Worm (Caenorhabditis elegans): Measurements from ENCODE around the gene sek-5.

The sek-5 gene

ce11 chrX:5344287-5344686 lies 33.1 kb upstream of the sek-5 start, which contains the start of gene C26B9.1:
C26B9.1 (plus strand) TSS chrX:5344587.
- TF ChIP-seq nhr-28 (tag; optimal IDR thresholded peaks at IDR 0.05) = no peak
- no peak for TF ChIP-seq ceh-28 (tag; optimal IDR thresholded peaks at IDR 0.05)
- no peak for TF ChIP-seq nhr-25 (tag; optimal IDR thresholded peaks at IDR 0.05; ENCODE audit: borderline replicate concordance, insufficient read depth)
- no peak for TF ChIP-seq attf-4 (tag; optimal IDR thresholded peaks at IDR 0.05)
- no peak for TF ChIP-seq lim-7 (GFP tag; IDR thresholded peaks at IDR 0.05)
- TF ChIP-seq dve-1 (tag; optimal IDR thresholded peaks at IDR 0.05; ENCODE audit: insufficient read depth) = no peak
- TF ChIP-seq cey-2 (tag; optimal IDR thresholded peaks at IDR 0.05; ENCODE audit: borderline replicate concordance, insufficient read depth) = no peak
- TF ChIP-seq T26A8.4 (GFP tag; IDR thresholded peaks at IDR 0.05) = no peak
- TF ChIP-seq ceh-44 (GFP tag; IDR thresholded peaks at IDR 0.05) = no peak
- TF ChIP-seq dmd-8 (GFP tag; IDR thresholded peaks at IDR 0.05) = no peak
- TF ChIP-seq daf-8 (GFP tag; IDR thresholded peaks at IDR 0.05) = no peak
- no peak for TF ChIP-seq lin-15B (tag; optimal IDR thresholded peaks at IDR 0.05)
- TF ChIP-seq zag-1 (tag; optimal IDR thresholded peaks at IDR 0.05) = no peak
- TF ChIP-seq Y48G9A.11 (GFP tag; IDR thresholded peaks at IDR 0.05) = no peak

ce11 chrX:5346303-5346702 lies 31.1 kb upstream of the sek-5 start:
- no peak for TF ChIP-seq egl-27 (tag; optimal IDR thresholded peaks at IDR 0.05)
- TF ChIP-seq hif-1 (tag; optimal IDR thresholded peaks at IDR 0.05) = no peak
- TF ChIP-seq ceh-32 (tag; optimal IDR thresholded peaks at IDR 0.05; ENCODE audit: poor library complexity) = no peak
- no peak for TF ChIP-seq snpc-1.2 (GFP tag; IDR thresholded peaks at IDR 0.05)
- no peak for TF ChIP-seq sdz-12 (GFP tag; optimal IDR thresholded peaks at IDR 0.05)
- TF ChIP-seq mdt-29 (GFP tag; IDR thresholded peaks at IDR 0.05) = no peak
- no peak for TF ChIP-seq F49E8.2 (tag; optimal IDR thresholded peaks at IDR 0.05; ENCODE audit: borderline replicate concordance)
- TF ChIP-seq unc-62 (GFP tag; optimal IDR thresholded peaks at IDR 0.05 in 1 of 2) = no peak
- no peak for TF ChIP-seq unc-62 (tag; optimal IDR thresholded peaks at IDR 0.05)
- no peak for TF ChIP-seq daf-16 (GFP tag; optimal IDR thresholded peaks at IDR 0.05)
- peak; percentile 28 for TF ChIP-seq daf-16 (tag; optimal IDR thresholded peaks at IDR 0.05)
- no peak for TF ChIP-seq rbr-2 (tag; optimal IDR thresholded peaks at IDR 0.05)
- no peak for TF ChIP-seq dve-1 (tag; optimal IDR thresholded peaks at IDR 0.05; ENCODE audit: insufficient read depth)
- no peak for TF ChIP-seq spr-1 (tag; optimal IDR thresholded peaks at IDR 0.05)
- TF ChIP-seq hlh-11 (tag; optimal IDR thresholded peaks at IDR 0.05) = peak; percentile 38
- TF ChIP-seq lir-3 (tag; optimal IDR thresholded peaks at IDR 0.05) = no peak
- TF ChIP-seq unc-39 (tag; optimal IDR thresholded peaks at IDR 0.05) = no peak
- TF ChIP-seq ztf-7 (tag; optimal IDR thresholded peaks at IDR 0.05) = no peak
- no peak for TF ChIP-seq dmd-9 (GFP tag; IDR thresholded peaks at IDR 0.05)
- no peak for TF ChIP-seq lin-38 (GFP tag; IDR thresholded peaks at IDR 0.05)
- no peak for TF ChIP-seq lin-13 (GFP tag; optimal IDR thresholded peaks at IDR 0.05)
- TF ChIP-seq hlh-30 (tag; optimal IDR thresholded peaks at IDR 0.05; ENCODE audit: insufficient read depth) = peak; percentile 39
- peak; percentile 26 for TF ChIP-seq nhr-28 (tag; optimal IDR thresholded peaks at IDR 0.05)
- TF ChIP-seq vab-7 (GFP tag; IDR thresholded peaks at IDR 0.05) = no peak
- no peak for TF ChIP-seq tag-97 (GFP tag; IDR thresholded peaks at IDR 0.05)
- peak; percentile 58 for TF ChIP-seq dmd-6 (GFP tag; IDR thresholded peaks at IDR 0.05)
- no peak for TF ChIP-seq dpl-1 (GFP tag; optimal IDR thresholded peaks at IDR 0.05)
- TF ChIP-seq pqm-1 (tag; optimal IDR thresholded peaks at IDR 0.05) = peak; percentile 58
- TF ChIP-seq mxl-3 (GFP tag; optimal IDR thresholded peaks at IDR 0.05) = peak; percentile 70
- no peak for TF ChIP-seq spr-3 (GFP tag; optimal IDR thresholded peaks at IDR 0.05)
- TF ChIP-seq ceh-20 (GFP tag; IDR thresholded peaks at IDR 0.05) = no peak
- TF ChIP-seq F44E2.7 (GFP tag; IDR thresholded peaks at IDR 0.05) = no peak
- TF ChIP-seq F10B5.3 (tag; optimal IDR thresholded peaks at IDR 0.05) = no peak
- TF ChIP-seq arid-1 (GFP tag; conservative IDR thresholded peaks at IDR 0.05) = no peak
- no peak for TF ChIP-seq F26F4.8 (GFP tag; conservative IDR thresholded peaks at IDR 0.05)
- TF ChIP-seq madf-5 (GFP tag; IDR thresholded peaks at IDR 0.05) = no peak
- no peak for TF ChIP-seq madf-9 (GFP tag; conservative IDR thresholded peaks at IDR 0.05)
- TF ChIP-seq zip-2 (tag; optimal IDR thresholded peaks at IDR 0.05) = no peak

Data from whole organism, L4 larva.